Fruit fly (Drosophila melanogaster): ENCODE results near the gene PGRP-LD.

Gene PGRP-LD

dm6 chr3L:5828684-5829083 lies 48.8 kb downstream of the PGRP-LD start (continued):
- TF ChIP-seq zf30C (GFP tag; optimal IDR thresholded peaks at IDR 0.05) (no peak), dmrt11E (tag; optimal IDR thresholded peaks at IDR 0.05) (no peak), grn (GFP tag; optimal IDR thresholded peaks at IDR 0.05) (no peak), CG12236 (GFP tag; optimal IDR thresholded peaks at IDR 0.05) (no peak), Ptx1 (GFP tag; IDR thresholded peaks at IDR 0.05) (no peak; the same call in 1 of the 2 replicates), gce (GFP tag; IDR thresholded peaks at IDR 0.05) (no peak), CG6683 (GFP tag; optimal IDR thresholded peaks at IDR 0.05) (no peak), tna (GFP tag; IDR thresholded peaks at IDR 0.05; ENCODE audit: partially characterized antibody) (no peak), CG17385 (GFP tag; optimal IDR thresholded peaks at IDR 0.05) (peak; percentile 3), D19B (GFP tag; optimal IDR thresholded peaks at IDR 0.05) (no peak), tap (tag; optimal IDR thresholded peaks at IDR 0.05) (no peak), otp (GFP tag; IDR thresholded peaks at IDR 0.05) (no peak), abd-A (tag; optimal IDR thresholded peaks at IDR 0.05) (no peak), az2 (GFP tag; optimal IDR thresholded peaks at IDR 0.05) (no peak), CG11695 (GFP tag; IDR thresholded peaks at IDR 0.05) (0 out of 3 replicates have a peak, but pooled peaks have one; percentile 11), nerfin-2 (GFP tag; IDR thresholded peaks at IDR 0.05; ENCODE audit: partially characterized antibody) (no peak), trh (GFP tag; optimal IDR thresholded peaks at IDR 0.05) (no peak), CG12744 (GFP tag; optimal IDR thresholded peaks at IDR 0.05) (no peak), CG6813 (GFP tag; optimal IDR thresholded peaks at IDR 0.05) (no peak), Hmr (GFP tag; optimal IDR thresholded peaks at IDR 0.05) (peak; percentile 26), Nf-YA (GFP tag; IDR thresholded peaks at IDR 0.05) (no peak), vvl (GFP tag; IDR thresholded peaks at IDR 0.05) (no peak), unc-4 (GFP tag; IDR thresholded peaks at IDR 0.05; ENCODE audit: partially characterized antibody) (no peak), CG7987 (GFP tag; optimal IDR thresholded peaks at IDR 0.05) (no peak), chinmo (GFP tag; IDR thresholded peaks at IDR 0.05; ENCODE audit: partially characterized antibody) (no peak), CG11723 (GFP tag; optimal IDR thresholded peaks at IDR 0.05) (no peak), stc (GFP tag; IDR thresholded peaks at IDR 0.05) (no peak), CrebB (tag; optimal IDR thresholded peaks at IDR 0.05) (no peak), Ssrp (tag; optimal IDR thresholded peaks at IDR 0.05) (peak; percentile 32), CG10274 (GFP tag; optimal IDR thresholded peaks at IDR 0.05) (no peak), CG4820 (GFP tag; optimal IDR thresholded peaks at IDR 0.05) (no peak), CG13775 (GFP tag; optimal IDR thresholded peaks at IDR 0.05) (peak; percentile 3), mam (GFP tag; optimal IDR thresholded peaks at IDR 0.05) (peak; percentile 5), CG16863 (GFP tag; optimal IDR thresholded peaks at IDR 0.05) (no peak), CG11504 (tag; optimal IDR thresholded peaks at IDR 0.05) (peak; percentile 58), Chrac-16 (GFP tag; optimal IDR thresholded peaks at IDR 0.05) (no peak), cg (GFP tag; optimal IDR thresholded peaks at IDR 0.05) (no peak), bsh (GFP tag; optimal IDR thresholded peaks at IDR 0.05) (peak in 1 of 2 experiments; percentile 37), CG6854 (GFP tag; optimal IDR thresholded peaks at IDR 0.05) (no peak), Doc3 (GFP tag; IDR thresholded peaks at IDR 0.05; ENCODE audit: partially characterized antibody) (no peak), CG1603 (tag; optimal IDR thresholded peaks at IDR 0.05) (no peak), CG10321 (GFP tag; IDR thresholded peaks at IDR 0.05) (no peak), CG7745 (tag; optimal IDR thresholded peaks at IDR 0.05) (no peak), peb (GFP tag; IDR thresholded peaks at IDR 0.05) (no peak), odd (GFP tag; optimal IDR thresholded peaks at IDR 0.05) (no peak), slp2 (GFP tag; optimal IDR thresholded peaks at IDR 0.05) (no peak), CG9215 (GFP tag; IDR thresholded peaks at IDR 0.05) (no peak), Adf1 (GFP tag; IDR thresholded peaks at IDR 0.05) (no peak), CG10979 (tag; optimal IDR thresholded peaks at IDR 0.05) (peak; percentile 39), CG6254 (GFP tag; optimal IDR thresholded peaks at IDR 0.05) (peak; percentile 10), CG8765 (GFP tag; IDR thresholded peaks at IDR 0.05) (no peak)
